Fruit fly (Drosophila melanogaster) whole organism, embryonic: ENCODE measurements around the gene CG15728.

Source experiments
- CG10147 ChIP-seq: fragments of 200-800 bp; sonication (Bioruptor generic); optimal IDR thresholded peaks from 2 replicates; lab custom pipeline; 2019; ENCODE audit warnings: missing biosample characterization, mild to moderate bottlenecking, missing genetic modification characterization, moderate library complexity
- CG10321 ChIP-seq: fragments of 200-800 bp; sonication (Bioruptor generic); IDR thresholded peaks from 2 replicates; pipeline ENCODE4 v1.3.6; 2022; ENCODE audit warnings: missing biosample characterization, missing genetic modification characterization
- CG10979 ChIP-seq: fragments of 200-800 bp; sonication (Bioruptor generic); optimal IDR thresholded peaks from 2 replicates; lab custom pipeline; 2018; ENCODE audit warnings: missing biosample characterization, mild to moderate bottlenecking, missing genetic modification characterization, moderate library complexity
- CG11247 ChIP-seq: fragments of 200-800 bp; sonication (Bioruptor generic); IDR thresholded peaks from 2 replicates; pipeline ENCODE4 v1.3.6; 2022; ENCODE audit warnings: missing biosample characterization, missing genetic modification characterization
- CG11696 ChIP-seq: fragments of 200-800 bp; sonication (Bioruptor generic); IDR thresholded peaks from 2 replicates; pipeline ENCODE4 v1.3.6; 2022; ENCODE audit warnings: missing biosample characterization, missing genetic modification characterization
- CG1602 ChIP-seq: fragments of 200-800 bp; sonication (Bioruptor generic); optimal IDR thresholded peaks from 3 replicates; lab custom pipeline; 2016; ENCODE audit warnings: missing biosample characterization, missing genetic modification characterization
- CG17385 ChIP-seq: fragments of 200-800 bp; sonication (Bioruptor generic); optimal IDR thresholded peaks from 3 replicates; lab custom pipeline; 2018; ENCODE audit warnings: missing biosample characterization, mild to moderate bottlenecking, missing genetic modification characterization
- CG17612 ChIP-seq: fragments of 200-800 bp; sonication (Bioruptor generic); IDR thresholded peaks from 2 replicates; pipeline ENCODE4 v1.3.6; 2022; ENCODE audit warnings: missing biosample characterization, missing genetic modification characterization
- CG18262 ChIP-seq: fragments of 200-800 bp; optimal IDR thresholded peaks from 3 replicates; lab custom pipeline; 2019; ENCODE audit warnings: missing biosample characterization, mild to moderate bottlenecking, missing genetic modification characterization, moderate library complexity
- CG18599 ChIP-seq: fragments of 200-800 bp; sonication (Bioruptor generic); optimal IDR thresholded peaks from 3 replicates; lab custom pipeline; 2017; ENCODE audit warnings: missing biosample characterization, missing genetic modification characterization, mild to moderate bottlenecking, moderate library complexity, missing genetic modification reagents
- CG2116 ChIP-seq: fragments of 200-800 bp; sonication (Bioruptor generic); optimal IDR thresholded peaks from 3 replicates; lab custom pipeline; 2018; ENCODE audit warnings: missing biosample characterization, mild to moderate bottlenecking, missing genetic modification characterization
- CG31365 ChIP-seq: fragments of 200-800 bp; sonication (Bioruptor generic); optimal IDR thresholded peaks from 2 replicates; lab custom pipeline; 2018; ENCODE audit warnings: missing biosample characterization, mild to moderate bottlenecking, missing genetic modification characterization
- CG31441 ChIP-seq: fragments of 200-800 bp; sonication (Bioruptor generic); IDR thresholded peaks from 2 replicates; pipeline ENCODE4 v1.3.6; 2022; ENCODE audit warnings: missing biosample characterization, missing genetic modification characterization
- CG34224 ChIP-seq: fragments of 200-800 bp; sonication (Bioruptor generic); IDR thresholded peaks from 3 replicates; pipeline ENCODE4 v1.3.6; 2022; ENCODE audit warnings: missing biosample characterization, missing genetic modification characterization; ENCODE audit not compliant: partially characterized antibody
- CG9609 ChIP-seq: fragments of 200-800 bp; sonication (Bioruptor generic); optimal IDR thresholded peaks from 3 replicates; lab custom pipeline; 2016; ENCODE audit warnings: missing biosample characterization, missing genetic modification characterization
- CkIIα-i1 ChIP-seq: fragments of 200-800 bp; sonication (Bioruptor generic); IDR thresholded peaks from 2 replicates; pipeline ENCODE4 v1.3.6; 2022; ENCODE audit warnings: missing biosample characterization, missing genetic modification characterization
- Deaf1 ChIP-seq: fragments of 200-800 bp; optimal IDR thresholded peaks from 3 replicates; lab custom pipeline; 2019; ENCODE audit warnings: missing biosample characterization, mild to moderate bottlenecking, missing genetic modification characterization, moderate library complexity
- Dp ChIP-seq: fragments of 200-800 bp; sonication (Bioruptor generic); optimal IDR thresholded peaks from 2 replicates; lab custom pipeline; 2018; ENCODE audit warnings: missing biosample characterization, mild to moderate bottlenecking, missing genetic modification characterization, moderate library complexity
- E2f2 ChIP-seq: fragments of 200-800 bp; sonication (Bioruptor generic); IDR thresholded peaks from 2 replicates; pipeline ENCODE4 v1.3.6; 2022; ENCODE audit warnings: missing biosample characterization, missing genetic modification characterization
- ERR ChIP-seq: fragments of 200-800 bp; sonication (Bioruptor generic); optimal IDR thresholded peaks from 2 replicates; lab custom pipeline; 2016; ENCODE audit warnings: missing biosample characterization, missing genetic modification characterization
- GATAe ChIP-seq: fragments of 200-800 bp; sonication (Bioruptor generic); conservative IDR thresholded peaks from 2 replicates; pipeline ENCODE4 v1.3.6; 2022; ENCODE audit warnings: missing biosample characterization, missing genetic modification characterization
- H15 ChIP-seq: fragments of 200-800 bp; sonication (Bioruptor generic); IDR thresholded peaks from 3 replicates; pipeline ENCODE4 v1.3.6; 2022; ENCODE audit warnings: missing biosample characterization, missing genetic modification characterization
- Hr39 ChIP-seq: fragments of >200 bp; optimal IDR thresholded peaks from 2 replicates; lab custom pipeline; 2017
- Lpt ChIP-seq: fragments of >200 bp; optimal IDR thresholded peaks from 2 replicates; lab custom pipeline; 2018; ENCODE audit warnings: missing biosample characterization, missing genetic modification characterization
- Max ChIP-seq: fragments of 200-800 bp; sonication (Bioruptor generic); optimal IDR thresholded peaks from 2 replicates; lab custom pipeline; 2016; ENCODE audit warnings: missing biosample characterization, mild to moderate bottlenecking, missing genetic modification characterization
- NFAT ChIP-seq: fragments of 200-800 bp; sonication (Bioruptor generic); IDR thresholded peaks from 2 replicates; pipeline ENCODE4 v1.3.6; 2022; ENCODE audit warnings: missing biosample characterization, missing genetic modification characterization
- Oli ChIP-seq: fragments of 200-800 bp; sonication (Bioruptor generic); optimal IDR thresholded peaks from 2 replicates; lab custom pipeline; 2018; ENCODE audit warnings: missing biosample characterization, mild to moderate bottlenecking, missing genetic modification characterization, moderate library complexity
- Optix ChIP-seq: fragments of 200-800 bp; sonication (Bioruptor generic); IDR thresholded peaks from 3 replicates; pipeline ENCODE4 v1.3.6; 2022; ENCODE audit warnings: missing biosample characterization, missing genetic modification characterization
- PHDP ChIP-seq: fragments of 200-800 bp; sonication (Bioruptor generic); optimal IDR thresholded peaks from 3 replicates; lab custom pipeline; 2018; ENCODE audit warnings: missing biosample characterization, mild to moderate bottlenecking, missing genetic modification characterization, moderate library complexity
- Six4 ChIP-seq: fragments of 200-800 bp; sonication (Bioruptor generic); optimal IDR thresholded peaks from 2 replicates; lab custom pipeline; 2016; ENCODE audit warnings: missing biosample characterization, missing genetic modification characterization
- Ssrp ChIP-seq: fragments of 200-800 bp; sonication (Bioruptor generic); optimal IDR thresholded peaks from 2 replicates; lab custom pipeline; 2018; ENCODE audit warnings: missing biosample characterization, mild to moderate bottlenecking, missing genetic modification characterization, moderate library complexity
- Usf ChIP-seq: fragments of 200-800 bp; sonication (Bioruptor generic); optimal IDR thresholded peaks from 2 replicates; lab custom pipeline; 2017; ENCODE audit warnings: missing genotype, missing biosample characterization, missing genetic modification characterization
- abd-A ChIP-seq: fragments of 200-800 bp; sonication (Bioruptor generic); optimal IDR thresholded peaks from 3 replicates; lab custom pipeline; 2019; ENCODE audit warnings: missing biosample characterization, mild to moderate bottlenecking, missing genetic modification characterization, moderate library complexity
- aop ChIP-seq: fragments of 200-800 bp; sonication (Bioruptor generic); IDR thresholded peaks from 2 replicates; pipeline ENCODE4 v1.3.6; 2022; ENCODE audit warnings: missing biosample characterization, missing genetic modification characterization
- cas ChIP-seq: fragments of 200-800 bp; sonication (Bioruptor generic); IDR thresholded peaks from 2 replicates; pipeline ENCODE4 v1.3.6; 2022; ENCODE audit warnings: missing biosample characterization, missing genetic modification characterization
- ci ChIP-seq: fragments of 200-800 bp; sonication (Bioruptor generic); IDR thresholded peaks from 3 replicates; pipeline ENCODE4 v1.3.6; 2022; ENCODE audit warnings: missing biosample characterization, missing genetic modification characterization
- dan ChIP-seq: fragments of 200-800 bp; sonication (Bioruptor generic); IDR thresholded peaks from 2 replicates; pipeline ENCODE4 v1.3.6; 2022; ENCODE audit warnings: missing biosample characterization, missing genetic modification characterization
- dmrt11E ChIP-seq: fragments of 200-800 bp; sonication (Bioruptor generic); optimal IDR thresholded peaks from 3 replicates; lab custom pipeline; 2018; ENCODE audit warnings: missing biosample characterization, mild to moderate bottlenecking, missing genetic modification characterization, moderate library complexity
- dysf ChIP-seq: fragments of 200-800 bp; sonication (Bioruptor generic); IDR thresholded peaks from 3 replicates; pipeline ENCODE4 v1.3.6; 2022; ENCODE audit warnings: missing biosample characterization, missing genetic modification characterization
- eyg ChIP-seq: fragments of 200-800 bp; sonication (Bioruptor generic); optimal IDR thresholded peaks from 3 replicates; lab custom pipeline; 2016; ENCODE audit warnings: missing biosample characterization, missing genetic modification characterization
- fd3F ChIP-seq: fragments of 200-800 bp; sonication (Bioruptor generic); optimal IDR thresholded peaks from 2 replicates; lab custom pipeline; 2018; ENCODE audit warnings: missing biosample characterization, mild to moderate bottlenecking, missing genetic modification characterization, moderate library complexity
- insv ChIP-seq, 2 experiments: fragments of 200-800 bp; sonication (Bioruptor generic); optimal IDR thresholded peaks; 3 replicates each; lab custom pipeline; 2016 to 2018; ENCODE audit warnings: missing biosample characterization in 2 of 2, missing genetic modification characterization in 2 of 2
- ken ChIP-seq: fragments of 200-800 bp; sonication (Bioruptor generic); IDR thresholded peaks from 3 replicates; pipeline ENCODE4 v1.3.6; 2022; ENCODE audit warnings: missing biosample characterization, missing genetic modification characterization
- lab ChIP-seq: fragments of 200-800 bp; sonication (Bioruptor generic); optimal IDR thresholded peaks from 3 replicates; lab custom pipeline; 2017; ENCODE audit warnings: missing biosample characterization, missing genetic modification characterization, mild to moderate bottlenecking, moderate library complexity, missing genetic modification reagents
- otp ChIP-seq: fragments of 200-800 bp; sonication (Bioruptor generic); IDR thresholded peaks from 3 replicates; pipeline ENCODE4, ENCODE4 v1.3.6; 2022; ENCODE audit warnings: missing biosample characterization, missing genetic modification characterization
- pb ChIP-seq: fragments of 200-800 bp; sonication (Bioruptor generic); optimal IDR thresholded peaks from 3 replicates; lab custom pipeline; 2016; ENCODE audit warnings: missing biosample characterization, missing genetic modification characterization
- pfk ChIP-seq: fragments of 200-800 bp; sonication (Bioruptor generic); optimal IDR thresholded peaks from 2 replicates; lab custom pipeline; 2018; ENCODE audit warnings: missing biosample characterization, mild to moderate bottlenecking, missing genetic modification characterization, moderate library complexity
- pho ChIP-seq: fragments of 200-800 bp; sonication (Bioruptor generic); optimal IDR thresholded peaks from 2 replicates; lab custom pipeline; 2016; ENCODE audit warnings: missing biosample characterization, missing genetic modification characterization
- salm ChIP-seq: fragments of 200-800 bp; sonication (Bioruptor generic); optimal IDR thresholded peaks from 2 replicates; lab custom pipeline; 2018; ENCODE audit warnings: missing biosample characterization, mild to moderate bottlenecking, missing genetic modification characterization
- sna ChIP-seq: fragments of 200-800 bp; sonication (Bioruptor generic); IDR thresholded peaks from 2 replicates; pipeline ENCODE4 v1.3.6; 2022; ENCODE audit warnings: missing biosample characterization, missing genetic modification characterization; ENCODE audit not compliant: partially characterized antibody
- so ChIP-seq: fragments of 200-800 bp; sonication (Bioruptor generic); IDR thresholded peaks from 3 replicates; pipeline ENCODE4 v1.3.6; 2022; ENCODE audit warnings: missing biosample characterization, missing genetic modification characterization
- tgo ChIP-seq: fragments of 200-800 bp; sonication (Bioruptor generic); IDR thresholded peaks from 3 replicates; pipeline ENCODE4 v1.3.6; 2022; ENCODE audit warnings: missing biosample characterization, missing genetic modification characterization

Gene CG15728

dm6 chrX:12574666-12575202 is 49.4 kb upstream of the CG15728 start (continued):
- TF ChIP-seq CG31365 (tag; lab: Kevin White, UChicago) = no peak
- TF ChIP-seq Usf (GFP tag; lab: Kevin White, UChicago) = no peak
- TF ChIP-seq CG11247 (GFP tag; lab: Robert Waterston, UW) = no peak
- TF ChIP-seq dmrt11E (tag; lab: Kevin White, UChicago) = no peak
- TF ChIP-seq CG17385 (GFP tag; lab: Kevin White, UChicago) = peak; percentile 87
- TF ChIP-seq Max (GFP tag; lab: Kevin White, UChicago) = no peak
- TF ChIP-seq CG11696 (GFP tag; lab: Robert Waterston, UW) = no peak
- no peak for TF ChIP-seq eyg (GFP tag; lab: Kevin White, UChicago)
- TF ChIP-seq pfk (GFP tag; lab: Kevin White, UChicago) = peak; percentile 99
- no peak for TF ChIP-seq dysf (GFP tag; lab: Robert Waterston, UW)
- no peak for TF ChIP-seq GATAe (GFP tag; lab: Robert Waterston, UW)
- peak in 1 of 2 experiments; percentile 25 for TF ChIP-seq insv (GFP tag; optimal IDR thresholded peaks at IDR 0.05; lab: Kevin White, UChicago)
- TF ChIP-seq abd-A = peak; percentile 62
- TF ChIP-seq CG17612 (GFP tag; lab: Robert Waterston, UW) = no peak
- no peak for TF ChIP-seq CG2116 (GFP tag; lab: Kevin White, UChicago)
- TF ChIP-seq Dp (GFP tag; lab: Kevin White, UChicago) = no peak
- TF ChIP-seq Optix (GFP tag; lab: Robert Waterston, UW) = no peak
- no peak for TF ChIP-seq NFAT (GFP tag; lab: Robert Waterston, UW)
- TF ChIP-seq CG10147 (GFP tag; lab: Kevin White, UChicago) = no peak
- TF ChIP-seq Deaf1 (tag; lab: Kevin White, UChicago) = peak; percentile 89
- no peak for TF ChIP-seq Six4
- no peak for TF ChIP-seq salm
- no peak for TF ChIP-seq cas (GFP tag; lab: Robert Waterston, UW)
- TF ChIP-seq fd3F (GFP tag; lab: Kevin White, UChicago) = no peak
- TF ChIP-seq ci (GFP tag; lab: Robert Waterston, UW) = peak; percentile 56; the same call in 2 of the 3 replicates
- TF ChIP-seq CG1602 (GFP tag; lab: Kevin White, UChicago) = no peak
- TF ChIP-seq sna = peak; percentile 28; the same call in 1 of the 2 replicates
- TF ChIP-seq otp = no peak
- no peak for TF ChIP-seq Hr39
- no peak; the same call in 2 of the 3 replicates for TF ChIP-seq CG34224 (GFP tag; lab: Robert Waterston, UW)
- no peak for TF ChIP-seq E2f2
- TF ChIP-seq lab (GFP tag; lab: Kevin White, UChicago) = no peak
- TF ChIP-seq Lpt (GFP tag; lab: Kevin White, UChicago) = no peak
- no peak for TF ChIP-seq aop (GFP tag; lab: Robert Waterston, UW)
- no peak; the same call in 2 of the 3 replicates for TF ChIP-seq ken (GFP tag; lab: Robert Waterston, UW)
- TF ChIP-seq tgo (GFP tag; lab: Robert Waterston, UW) = no peak
- TF ChIP-seq dan = no peak
- TF ChIP-seq pho (GFP tag; lab: Kevin White, UChicago) = no peak
- TF ChIP-seq CkIIα-i1 (GFP tag; lab: Robert Waterston, UW) = no peak
- peak; percentile 17 for TF ChIP-seq PHDP (tag; lab: Kevin White, UChicago)
- TF ChIP-seq Oli = no peak
- TF ChIP-seq H15 (GFP tag; lab: Robert Waterston, UW) = no peak
- no peak for TF ChIP-seq ERR (GFP tag; lab: Kevin White, UChicago)
- no peak for TF ChIP-seq CG18262
- no peak for TF ChIP-seq CG10979 (tag; lab: Kevin White, UChicago)
- TF ChIP-seq CG10321 = no peak
- no peak for TF ChIP-seq CG9609
- no peak for TF ChIP-seq pb (GFP tag; lab: Kevin White, UChicago)
- no peak for TF ChIP-seq so (GFP tag; lab: Robert Waterston, UW)
- TF ChIP-seq Ssrp (tag; lab: Kevin White, UChicago) = no peak
- TF ChIP-seq CG18599 (GFP tag; lab: Kevin White, UChicago) = peak; percentile 8
- no peak; the same call in 1 of the 2 replicates for TF ChIP-seq CG31441 (GFP tag; lab: Robert Waterston, UW)
